Worm (Caenorhabditis elegans): ENCODE data around the gene fil-2.

The fil-2 gene

DNA sequence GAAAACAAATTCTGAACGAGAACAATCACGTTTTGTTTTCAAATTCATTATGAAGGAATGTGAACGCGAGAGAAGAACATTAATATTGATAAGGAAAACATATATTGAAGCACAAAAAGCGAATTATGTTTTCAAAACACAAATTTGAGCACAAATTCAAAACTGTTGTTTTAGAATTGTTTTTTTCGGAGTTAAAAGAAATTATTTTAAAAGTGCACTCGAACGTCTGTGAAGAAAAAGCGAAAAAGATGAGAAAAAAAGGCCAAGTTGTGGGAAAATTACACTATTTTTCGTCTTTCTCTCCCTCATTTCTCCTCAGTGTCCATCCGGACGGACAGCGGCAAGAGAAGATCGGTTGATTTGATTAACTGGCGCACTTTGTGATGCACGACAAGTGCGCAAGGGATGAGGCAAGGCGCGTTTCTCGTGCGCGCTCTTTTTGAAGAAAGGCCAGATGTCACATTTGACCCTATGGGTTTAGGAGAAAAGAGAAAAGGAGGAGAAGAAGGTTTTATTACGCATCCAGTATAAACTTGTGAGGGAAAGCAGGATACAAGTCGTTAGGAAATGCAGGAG, 11.5 kb upstream of the fil-2 start, which contains the start of gene mrck-1 (continued):
- TF ChIP-seq attf-3 (GFP tag; conservative IDR thresholded peaks at IDR 0.05) (no peak), T26A5.8 (tag; optimal IDR thresholded peaks at IDR 0.05) (no peak), F55B11.4 (tag; optimal IDR thresholded peaks at IDR 0.05; ENCODE audit: borderline replicate concordance, insufficient read depth) (no peak), hlh-26 (GFP tag; conservative IDR thresholded peaks at IDR 0.05) (no peak), ztf-3 (GFP tag; optimal IDR thresholded peaks at IDR 0.05) (no peak), ceh-79 (tag; optimal IDR thresholded peaks at IDR 0.05) (no peak), ets-4 (GFP tag; optimal IDR thresholded peaks at IDR 0.05) (no peak), Y53F4B.3 (GFP tag; IDR thresholded peaks at IDR 0.05) (no peak), hrde-1 (tag; optimal IDR thresholded peaks at IDR 0.05; ENCODE audit: borderline replicate concordance) (no peak), pha-4 (tag; optimal IDR thresholded peaks at IDR 0.05) (no peak), snpc-1.3 (tag; optimal IDR thresholded peaks at IDR 0.05; ENCODE audit: insufficient read depth) (no peak), repo-1 (tag; optimal IDR thresholded peaks at IDR 0.05) (peak; percentile 63), nhr-90 (tag; optimal IDR thresholded peaks at IDR 0.05) (peak; percentile 51), lsl-1 (GFP tag; optimal IDR thresholded peaks at IDR 0.05) (peak; percentile 22), ztf-28 (GFP tag; IDR thresholded peaks at IDR 0.05) (no peak), zfh-2 (GFP tag; conservative IDR thresholded peaks at IDR 0.05) (peak; percentile 94), dpff-1 (tag; optimal IDR thresholded peaks at IDR 0.05) (no peak), fkh-3 (tag; optimal IDR thresholded peaks at IDR 0.05) (no peak), madf-6 (GFP tag; IDR thresholded peaks at IDR 0.05) (peak; percentile 77), F22D6.2 (tag; optimal IDR thresholded peaks at IDR 0.05) (no peak), B0261.1 (tag; optimal IDR thresholded peaks at IDR 0.05) (no peak), cebp-1 (GFP tag; IDR thresholded peaks at IDR 0.05) (peak; percentile 9; the same call in 1 of the 2 replicates), cebp-1 (tag; optimal IDR thresholded peaks at IDR 0.05) (peak; percentile 85), atf-7 (tag; optimal IDR thresholded peaks at IDR 0.05) (peak; percentile 65), nhr-80 (tag; optimal IDR thresholded peaks at IDR 0.05) (peak; percentile 87), F49E8.2 (tag; optimal IDR thresholded peaks at IDR 0.05; ENCODE audit: insufficient read depth) (no peak), aptf-3 (GFP tag; IDR thresholded peaks at IDR 0.05) (no peak), F57C9.4 (tag; optimal IDR thresholded peaks at IDR 0.05) (no peak), F52B5.7 (tag; optimal IDR thresholded peaks at IDR 0.05) (no peak), T07F8.4 (tag; optimal IDR thresholded peaks at IDR 0.05) (no peak), Y56A3A.18 (GFP tag; IDR thresholded peaks at IDR 0.05) (peak; percentile 37; the same call in 1 of the 2 replicates), Y79H2A.3 (GFP tag; conservative IDR thresholded peaks at IDR 0.05) (no peak), madf-10 (tag; optimal IDR thresholded peaks at IDR 0.05) (peak; percentile 88), athp-1 (tag; optimal IDR thresholded peaks at IDR 0.05) (peak; percentile 36), F33H1.4 (GFP tag; IDR thresholded peaks at IDR 0.05) (peak; percentile 58), ztf-26 (tag; optimal IDR thresholded peaks at IDR 0.05) (peak; percentile 74), sptf-2 (GFP tag; optimal IDR thresholded peaks at IDR 0.05) (no peak), lir-1 (GFP tag; conservative IDR thresholded peaks at IDR 0.05) (peak; percentile 52), D2030.7 (GFP tag; IDR thresholded peaks at IDR 0.05) (no peak), F37B4.10 (GFP tag; IDR thresholded peaks at IDR 0.05) (no peak), nhr-27 (tag; optimal IDR thresholded peaks at IDR 0.05) (no peak), egrh-3 (GFP tag; IDR thresholded peaks at IDR 0.05) (no peak), somi-1 (GFP tag; optimal IDR thresholded peaks at IDR 0.05) (peak; percentile 89), akir-1 (GFP tag; optimal IDR thresholded peaks at IDR 0.05) (no peak), ztf-25 (GFP tag; IDR thresholded peaks at IDR 0.05) (no peak), ceh-27 (GFP tag; optimal IDR thresholded peaks at IDR 0.05) (peak; percentile 91), efl-1 (GFP tag; optimal IDR thresholded peaks at IDR 0.05) (peak; percentile 42), F23B12.7 (tag; optimal IDR thresholded peaks at IDR 0.05; ENCODE audit: insufficient read depth) (peak; percentile 39), pbrm-1 (GFP tag; IDR thresholded peaks at IDR 0.05) (peak; percentile 81)
